Fruit fly (Drosophila melanogaster) whole organism, wandering third instar larva: ENCODE data around the gene Hexim.

Experiments used
- CG9705 ChIP-seq: fragments of 200-800 bp; sonication (Bioruptor generic); optimal IDR thresholded peaks from 2 replicates; lab custom pipeline; 2018; ENCODE audit warnings: missing biosample characterization, mild to moderate bottlenecking, missing genetic modification characterization
- Dfd ChIP-seq: fragments of >200 bp; optimal IDR thresholded peaks from 2 replicates; lab custom pipeline; 2017; ENCODE audit warnings: missing biosample characterization, missing genetic modification characterization
- Dif ChIP-seq: fragments of 200-275, 200-300 bp; sonication (Bioruptor generic); optimal IDR thresholded peaks from 2 replicates; lab custom pipeline; 2018; ENCODE audit warnings: missing biosample characterization, missing genetic modification characterization; ENCODE audit not compliant: partially characterized antibody
- Hnf4 ChIP-seq: fragments of 200-800 bp; sonication (Bioruptor generic); optimal IDR thresholded peaks from 2 replicates; lab custom pipeline; 2016; ENCODE audit warnings: missing biosample characterization, mild to moderate bottlenecking, missing genetic modification characterization
- Myc ChIP-seq: fragments of >200 bp; optimal IDR thresholded peaks from 2 replicates; lab custom pipeline; 2017
- br ChIP-seq: fragments of 200-800 bp; sonication (Bioruptor generic); optimal IDR thresholded peaks from 2 replicates; lab custom pipeline; 2016; ENCODE audit warnings: missing biosample characterization, missing genetic modification characterization
- brk ChIP-seq: fragments of 200-800 bp; sonication (Bioruptor generic); optimal IDR thresholded peaks from 2 replicates; lab custom pipeline; 2016; ENCODE audit warnings: missing biosample characterization, mild to moderate bottlenecking, missing genetic modification characterization
- dmrt93B ChIP-seq: fragments of 200-800 bp; sonication (Bioruptor generic); optimal IDR thresholded peaks from 2 replicates; lab custom pipeline; 2018; ENCODE audit warnings: missing biosample characterization, mild to moderate bottlenecking, missing genetic modification characterization
- h ChIP-seq: fragments of 200-800 bp; sonication (Bioruptor generic); optimal IDR thresholded peaks from 3 replicates; lab custom pipeline; 2016; ENCODE audit warnings: missing biosample characterization, mild to moderate bottlenecking, missing genetic modification characterization
- lola ChIP-seq: fragments of >200 bp; optimal IDR thresholded peaks from 2 replicates; lab custom pipeline; 2017; ENCODE audit warnings: missing biosample characterization, missing genetic modification characterization
- pan ChIP-seq: fragments of >200 bp; optimal IDR thresholded peaks from 2 replicates; lab custom pipeline; 2017
- psq ChIP-seq: fragments of 200-800 bp; sonication (Bioruptor generic); optimal IDR thresholded peaks from 3 replicates; lab custom pipeline; 2017; ENCODE audit warnings: missing biosample characterization, mild to moderate bottlenecking, missing genetic modification characterization, moderate library complexity

dm6 chr3R:14649307-14650239, 9.7 kb upstream of the Hexim start:
- peak; percentile 8 for TF ChIP-seq CG9705 (GFP tag; lab: Kevin White, UChicago)
- TF ChIP-seq br (GFP tag; lab: Kevin White, UChicago): peak; percentile 89
- TF ChIP-seq psq (GFP tag; lab: Kevin White, UChicago): peak; percentile 100
- TF ChIP-seq brk (GFP tag; lab: Kevin White, UChicago): peak; percentile 82
- TF ChIP-seq lola: no peak
- no peak for TF ChIP-seq pan (lab: Kevin White, UChicago)
- TF ChIP-seq Hnf4 (GFP tag; lab: Kevin White, UChicago): peak; percentile 83
- TF ChIP-seq Dfd (GFP tag; lab: Kevin White, UChicago): no peak
- TF ChIP-seq Dif (GFP tag; lab: Kevin White, UChicago): no peak
- peak; percentile 75 for TF ChIP-seq dmrt93B
- TF ChIP-seq h: peak; percentile 94
- TF ChIP-seq Myc: no peak
